Fruit fly (Drosophila melanogaster): Measurements from ENCODE around the gene CG46466.

Gene CG46466

DNA sequence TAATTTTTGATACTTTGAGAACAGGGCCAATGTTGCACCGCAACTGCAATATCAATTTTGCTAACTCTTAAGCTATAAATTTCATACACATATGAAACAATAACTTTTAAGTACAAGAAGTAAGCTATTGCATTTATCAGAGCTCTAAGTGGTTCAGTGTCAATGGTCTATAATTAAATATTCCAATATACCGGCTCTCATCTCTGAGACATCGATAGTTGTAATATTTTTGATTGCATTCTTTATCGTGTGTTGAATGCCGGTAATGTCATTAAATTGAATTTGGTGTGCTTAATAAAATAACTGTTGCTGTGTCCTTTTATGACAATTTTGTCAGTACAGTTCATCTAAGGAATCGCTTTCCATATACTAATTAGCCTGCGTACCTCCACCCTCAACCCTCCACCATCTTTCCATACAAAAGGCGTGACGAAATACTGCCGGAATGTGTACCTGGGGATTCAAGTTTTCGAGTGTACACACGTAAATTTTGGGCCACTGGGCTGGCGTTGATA is 8.0 kb upstream of the CG46466 start, which contains the start of gene CG11360:
Gene CG11360, plus strand, starts transcription at position 238 of the 515 bp plus-strand sequence.
- TF ChIP-seq Rel (GFP tag; optimal IDR thresholded peaks at IDR 0.05), result no peak
- TF ChIP-seq Rel (tag; optimal IDR thresholded peaks at IDR 0.05), result no peak
- no peak for TF ChIP-seq sage (GFP tag; optimal IDR thresholded peaks at IDR 0.05)
- no peak for TF ChIP-seq Mio (GFP tag; optimal IDR thresholded peaks at IDR 0.05)
- no peak for TF ChIP-seq Vsx2 (GFP tag; optimal IDR thresholded peaks at IDR 0.05; ENCODE audit: partially characterized antibody)
- TF ChIP-seq br (GFP tag; optimal IDR thresholded peaks at IDR 0.05), result no peak
- peak; percentile 19 for TF ChIP-seq ey (GFP tag; optimal IDR thresholded peaks at IDR 0.05)
- TF ChIP-seq tai (GFP tag; optimal IDR thresholded peaks at IDR 0.05), result peak; percentile 42
- peak; percentile 96 for TF ChIP-seq N (GFP tag; optimal IDR thresholded peaks at IDR 0.05)
- no peak for TF ChIP-seq jim (GFP tag; optimal IDR thresholded peaks at IDR 0.05)
- TF ChIP-seq dl (GFP tag; optimal IDR thresholded peaks at IDR 0.05; ENCODE audit: insufficient read depth in 1 of 2, partially characterized antibody in 2 of 2), result no peak
- peak; percentile 11 for TF ChIP-seq Hr83 (GFP tag; optimal IDR thresholded peaks at IDR 0.05; ENCODE audit: poor library complexity, severe bottlenecking)
- TF ChIP-seq OdsH (GFP tag; optimal IDR thresholded peaks at IDR 0.05), result no peak
- peak; percentile 81 for TF ChIP-seq woc (GFP tag; optimal IDR thresholded peaks at IDR 0.05)
- TF ChIP-seq Myc (optimal IDR thresholded peaks at IDR 0.05), result peak; percentile 4
- TF ChIP-seq Dif (GFP tag; optimal IDR thresholded peaks at IDR 0.05; ENCODE audit: partially characterized antibody), result no peak
- TF ChIP-seq Jra (GFP tag; optimal IDR thresholded peaks at IDR 0.05), result peak; percentile 8
- no peak for TF ChIP-seq pan (optimal IDR thresholded peaks at IDR 0.05)
- TF ChIP-seq Hr78 (GFP tag; optimal IDR thresholded peaks at IDR 0.05), result peak; percentile 76
- TF ChIP-seq h (GFP tag; optimal IDR thresholded peaks at IDR 0.05), result no peak

DNA sequence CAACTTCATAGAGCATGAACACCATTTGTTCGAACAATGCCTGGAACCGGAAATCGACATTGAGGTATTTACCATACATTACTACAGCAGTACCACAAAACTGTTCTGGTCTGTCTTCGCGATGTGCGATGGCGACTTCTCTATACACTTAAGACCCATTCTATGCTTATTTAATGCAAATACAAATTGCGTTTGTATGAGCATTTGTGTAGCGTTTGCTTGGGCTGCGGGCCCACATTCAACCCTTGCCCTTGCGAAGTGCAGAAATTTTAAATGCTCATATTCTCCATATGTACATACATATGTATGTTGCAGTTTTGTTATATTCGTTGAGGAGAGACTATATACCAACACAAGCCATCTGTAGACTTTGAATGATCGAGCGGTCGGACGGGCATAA is 1.4 kb upstream of the CG46466 start:
- TF ChIP-seq brk (GFP tag; optimal IDR thresholded peaks at IDR 0.05) (no peak), dl (GFP tag; optimal IDR thresholded peaks at IDR 0.05; ENCODE audit: insufficient read depth in 1 of 2, partially characterized antibody in 2 of 2) (no peak), dsf (GFP tag; optimal IDR thresholded peaks at IDR 0.05; ENCODE audit: borderline replicate concordance) (no peak), Vsx2 (GFP tag; optimal IDR thresholded peaks at IDR 0.05; ENCODE audit: partially characterized antibody) (no peak), sage (GFP tag; optimal IDR thresholded peaks at IDR 0.05) (no peak), Myc (optimal IDR thresholded peaks at IDR 0.05) (no peak), h (GFP tag; optimal IDR thresholded peaks at IDR 0.05) (no peak), N (GFP tag; optimal IDR thresholded peaks at IDR 0.05) (no peak), Mio (GFP tag; optimal IDR thresholded peaks at IDR 0.05) (no peak), dmrt93B (GFP tag; optimal IDR thresholded peaks at IDR 0.05) (no peak), Rel (GFP tag; optimal IDR thresholded peaks at IDR 0.05) (no peak), Rel (tag; optimal IDR thresholded peaks at IDR 0.05) (no peak), HLH106 (tag; optimal IDR thresholded peaks at IDR 0.05) (no peak), Dfd (GFP tag; optimal IDR thresholded peaks at IDR 0.05) (no peak), tai (GFP tag; optimal IDR thresholded peaks at IDR 0.05) (no peak), pan (optimal IDR thresholded peaks at IDR 0.05) (no peak)

DNA sequence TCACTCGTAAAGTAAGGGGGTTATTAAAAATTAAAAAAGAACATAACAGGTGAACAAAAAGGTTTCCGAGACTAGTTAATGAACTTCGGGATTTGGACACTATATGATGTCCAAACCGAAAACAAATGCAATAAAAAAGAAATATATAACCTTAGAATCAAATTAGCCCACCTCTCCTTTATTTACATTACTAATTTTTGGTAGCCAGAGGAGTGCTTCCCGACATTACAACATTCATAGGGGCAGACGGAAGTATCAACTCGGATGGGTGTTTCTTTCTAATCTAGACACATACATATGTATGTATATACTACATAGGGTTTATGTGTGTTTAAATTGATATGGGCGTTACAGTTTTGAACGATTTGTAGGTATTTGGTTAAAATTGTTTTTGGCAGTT is 823 bp downstream of the CG46466 start:
- TF ChIP-seq pan (optimal IDR thresholded peaks at IDR 0.05) (no peak), Jra (GFP tag; optimal IDR thresholded peaks at IDR 0.05) (no peak), CG32264 (GFP tag; optimal IDR thresholded peaks at IDR 0.05) (no peak), N (GFP tag; optimal IDR thresholded peaks at IDR 0.05) (no peak), Hr78 (GFP tag; optimal IDR thresholded peaks at IDR 0.05) (no peak), fru (GFP tag; optimal IDR thresholded peaks at IDR 0.05) (no peak), CG9705 (GFP tag; optimal IDR thresholded peaks at IDR 0.05) (no peak), Myc (optimal IDR thresholded peaks at IDR 0.05) (no peak), Abd-B (GFP tag; optimal IDR thresholded peaks at IDR 0.05) (no peak), dmrt93B (GFP tag; optimal IDR thresholded peaks at IDR 0.05) (no peak), sage (GFP tag; optimal IDR thresholded peaks at IDR 0.05) (no peak), sv (GFP tag; optimal IDR thresholded peaks at IDR 0.05) (no peak)

DNA sequence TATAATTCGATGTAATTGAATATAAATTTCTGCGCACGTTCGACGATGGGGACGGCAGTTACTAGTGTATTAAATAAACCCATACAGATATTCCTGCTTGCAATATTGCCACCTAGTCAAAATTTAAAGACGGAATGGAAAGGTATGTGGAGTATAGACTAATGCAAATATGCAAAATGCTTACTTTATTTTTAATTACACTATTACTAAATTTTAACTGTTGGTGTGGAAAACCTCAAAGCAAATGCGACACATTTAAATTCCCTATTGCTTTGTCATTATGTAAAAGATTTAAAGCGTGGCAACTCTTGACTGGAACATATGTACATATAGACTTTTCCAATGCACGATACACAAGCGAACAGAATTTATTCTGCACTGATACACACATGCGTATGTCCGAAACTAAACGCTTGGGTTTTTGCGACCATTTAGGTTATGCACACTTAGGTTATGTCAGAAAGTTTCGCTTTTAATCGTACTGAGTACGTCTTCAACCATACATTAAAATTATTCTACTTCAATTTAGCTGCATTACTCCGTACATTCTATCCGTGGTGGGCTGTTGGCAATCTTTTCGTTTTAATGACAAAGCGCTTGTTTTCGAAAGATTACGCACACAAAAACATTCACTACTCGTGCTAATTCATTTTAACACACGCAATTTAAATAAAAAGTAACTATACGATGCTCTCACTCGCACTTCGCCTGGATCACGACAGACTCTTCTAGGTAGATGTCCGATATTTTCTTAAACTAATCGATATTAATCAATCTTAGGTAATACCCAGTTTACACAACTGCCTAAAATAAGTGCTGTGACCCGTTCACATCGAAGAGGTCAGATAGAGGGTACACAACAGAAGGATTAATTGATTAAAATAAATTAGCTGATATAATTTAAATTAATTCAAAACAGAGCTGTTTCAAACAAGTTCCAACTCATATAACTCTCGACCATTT is 2.8 kb downstream of the CG46466 start, which contains the start of gene gw:
Gene gw, minus strand, starts transcription at position 725 of the 963 bp plus-strand sequence.
- TF ChIP-seq CG32264 (GFP tag; optimal IDR thresholded peaks at IDR 0.05) (peak; percentile 29), Sp1 (GFP tag; optimal IDR thresholded peaks at IDR 0.05) (peak; percentile 80), HLH106 (tag; optimal IDR thresholded peaks at IDR 0.05) (peak; percentile 86), Hr83 (GFP tag; optimal IDR thresholded peaks at IDR 0.05; ENCODE audit: poor library complexity, severe bottlenecking) (peak; percentile 85), jim (GFP tag; optimal IDR thresholded peaks at IDR 0.05) (no peak), pan (optimal IDR thresholded peaks at IDR 0.05) (no peak), lola (GFP tag; optimal IDR thresholded peaks at IDR 0.05) (no peak), Myc (optimal IDR thresholded peaks at IDR 0.05) (peak; percentile 17), Hnf4 (GFP tag; optimal IDR thresholded peaks at IDR 0.05) (peak; percentile 88), rgr (GFP tag; optimal IDR thresholded peaks at IDR 0.05) (peak; percentile 88), psq (GFP tag; optimal IDR thresholded peaks at IDR 0.05) (peak; percentile 81), N (GFP tag; optimal IDR thresholded peaks at IDR 0.05) (peak; percentile 95), usp (GFP tag; optimal IDR thresholded peaks at IDR 0.05) (no peak), Rel (GFP tag; optimal IDR thresholded peaks at IDR 0.05) (no peak), Rel (tag; optimal IDR thresholded peaks at IDR 0.05) (peak; percentile 39), woc (GFP tag; optimal IDR thresholded peaks at IDR 0.05) (peak; percentile 63), sv (GFP tag; optimal IDR thresholded peaks at IDR 0.05) (peak; percentile 64), br (GFP tag; optimal IDR thresholded peaks at IDR 0.05) (peak; percentile 85), dmrt93B (GFP tag; optimal IDR thresholded peaks at IDR 0.05) (peak; percentile 61), Mio (GFP tag; optimal IDR thresholded peaks at IDR 0.05) (no peak), fru (GFP tag; optimal IDR thresholded peaks at IDR 0.05) (peak; percentile 87), Vsx2 (GFP tag; optimal IDR thresholded peaks at IDR 0.05; ENCODE audit: partially characterized antibody) (no peak), Hr78 (GFP tag; optimal IDR thresholded peaks at IDR 0.05) (peak; percentile 70), GATAd (GFP tag; optimal IDR thresholded peaks at IDR 0.05) (no peak), OdsH (GFP tag; optimal IDR thresholded peaks at IDR 0.05) (peak; percentile 88), brk (GFP tag; optimal IDR thresholded peaks at IDR 0.05) (peak; percentile 45), sage (GFP tag; optimal IDR thresholded peaks at IDR 0.05) (peak; percentile 75), Jra (GFP tag; optimal IDR thresholded peaks at IDR 0.05) (peak; percentile 86)

Data from whole organism, wandering third instar larva.